Worm (Caenorhabditis elegans): ENCODE measurements around the gene fah-1.

fah-1 gene

ce11 chrX:6435812-6436211, 12.9 kb downstream of the fah-1 start:
- no peak for TF ChIP-seq flt-1 (GFP tag; IDR thresholded peaks at IDR 0.05)
- TF ChIP-seq klf-2 (GFP tag; conservative IDR thresholded peaks at IDR 0.05) = no peak
- TF ChIP-seq cog-1 (tag; optimal IDR thresholded peaks at IDR 0.05) = no peak

ce11 chrX:6433688-6434087, 15.0 kb downstream of the fah-1 start, which contains the start of gene K10C2.2:
Gene K10C2.2, minus strand, starts transcription at chrX:6433788.
- no peak for TF ChIP-seq flt-1 (GFP tag; IDR thresholded peaks at IDR 0.05)
- TF ChIP-seq tab-1 (GFP tag; IDR thresholded peaks at IDR 0.05) = no peak
- no peak for TF ChIP-seq ztf-29 (GFP tag; IDR thresholded peaks at IDR 0.05)
- no peak for TF ChIP-seq cog-1 (tag; optimal IDR thresholded peaks at IDR 0.05)
- no peak for TF ChIP-seq T22C8.4 (GFP tag; IDR thresholded peaks at IDR 0.05)
- TF ChIP-seq ztf-23 (GFP tag; IDR thresholded peaks at IDR 0.05) = no peak
- no peak for TF ChIP-seq klf-2 (GFP tag; conservative IDR thresholded peaks at IDR 0.05)
- TF ChIP-seq med-1 (GFP tag; optimal IDR thresholded peaks at IDR 0.05; ENCODE audit: insufficient read depth) = no peak
- no peak for TF ChIP-seq ref-1 (GFP tag; conservative IDR thresholded peaks at IDR 0.05)

- no peak for TF ChIP-seq cog-1 (tag; optimal IDR thresholded peaks at IDR 0.05)
- TF ChIP-seq ref-1 (GFP tag; conservative IDR thresholded peaks at IDR 0.05) = no peak
- no peak for TF ChIP-seq med-1 (GFP tag; optimal IDR thresholded peaks at IDR 0.05; ENCODE audit: insufficient read depth)
- no peak for TF ChIP-seq ztf-23 (GFP tag; IDR thresholded peaks at IDR 0.05)
- no peak for TF ChIP-seq ztf-29 (GFP tag; IDR thresholded peaks at IDR 0.05)
- TF ChIP-seq klf-2 (GFP tag; conservative IDR thresholded peaks at IDR 0.05) = no peak
- no peak for TF ChIP-seq tab-1 (GFP tag; IDR thresholded peaks at IDR 0.05)
- no peak for TF ChIP-seq T22C8.4 (GFP tag; IDR thresholded peaks at IDR 0.05)
- no peak for TF ChIP-seq flt-1 (GFP tag; IDR thresholded peaks at IDR 0.05)
Observed at ce11 chrX:6430510-6430909, 18.2 kb downstream of the fah-1 start, which contains the start of gene ctsa-2. Gene ctsa-2, minus strand, starts transcription at chrX:6430610.

- no peak for TF ChIP-seq ref-1 (GFP tag; conservative IDR thresholded peaks at IDR 0.05)
- TF ChIP-seq T22C8.4 (GFP tag; IDR thresholded peaks at IDR 0.05) = no peak
- TF ChIP-seq flt-1 (GFP tag; IDR thresholded peaks at IDR 0.05) = no peak
- no peak for TF ChIP-seq cog-1 (tag; optimal IDR thresholded peaks at IDR 0.05)
- TF ChIP-seq ztf-29 (GFP tag; IDR thresholded peaks at IDR 0.05) = no peak
- no peak for TF ChIP-seq ztf-23 (GFP tag; IDR thresholded peaks at IDR 0.05)
- no peak for TF ChIP-seq klf-2 (GFP tag; conservative IDR thresholded peaks at IDR 0.05)
- TF ChIP-seq med-1 (GFP tag; optimal IDR thresholded peaks at IDR 0.05; ENCODE audit: insufficient read depth) = no peak
- TF ChIP-seq tab-1 (GFP tag; IDR thresholded peaks at IDR 0.05) = no peak
Observed at ce11 chrX:6429552-6429951, 19.2 kb downstream of the fah-1 start.

ce11 chrX:6427147-6427546, 21.6 kb downstream of the fah-1 start:
- no peak for TF ChIP-seq flt-1 (GFP tag; IDR thresholded peaks at IDR 0.05)
- TF ChIP-seq ref-1 (GFP tag; conservative IDR thresholded peaks at IDR 0.05) = no peak
- no peak for TF ChIP-seq tab-1 (GFP tag; IDR thresholded peaks at IDR 0.05)
- TF ChIP-seq T22C8.4 (GFP tag; IDR thresholded peaks at IDR 0.05) = no peak
- TF ChIP-seq ztf-29 (GFP tag; IDR thresholded peaks at IDR 0.05) = no peak
- no peak for TF ChIP-seq cog-1 (tag; optimal IDR thresholded peaks at IDR 0.05)
- no peak for TF ChIP-seq ztf-23 (GFP tag; IDR thresholded peaks at IDR 0.05)
- no peak for TF ChIP-seq med-1 (GFP tag; optimal IDR thresholded peaks at IDR 0.05; ENCODE audit: insufficient read depth)
- no peak for TF ChIP-seq klf-2 (GFP tag; conservative IDR thresholded peaks at IDR 0.05)

ce11 chrX:6420681-6421080, 28.0 kb downstream of the fah-1 start, which contains the start of gene K10C2.12:
Gene K10C2.12, minus strand, starts transcription at chrX:6420781.
- TF ChIP-seq cog-1 (tag; optimal IDR thresholded peaks at IDR 0.05) = no peak
- no peak for TF ChIP-seq klf-2 (GFP tag; conservative IDR thresholded peaks at IDR 0.05)
- TF ChIP-seq T22C8.4 (GFP tag; IDR thresholded peaks at IDR 0.05) = no peak
- TF ChIP-seq flt-1 (GFP tag; IDR thresholded peaks at IDR 0.05) = no peak
- TF ChIP-seq ztf-23 (GFP tag; IDR thresholded peaks at IDR 0.05) = no peak
- TF ChIP-seq tab-1 (GFP tag; IDR thresholded peaks at IDR 0.05) = no peak
- no peak for TF ChIP-seq med-1 (GFP tag; optimal IDR thresholded peaks at IDR 0.05; ENCODE audit: insufficient read depth)
- no peak for TF ChIP-seq ztf-29 (GFP tag; IDR thresholded peaks at IDR 0.05)

ce11 chrX:6419113-6419512, 29.6 kb downstream of the fah-1 start:
- TF ChIP-seq cog-1 (tag; optimal IDR thresholded peaks at IDR 0.05) (no peak), flt-1 (GFP tag; IDR thresholded peaks at IDR 0.05) (no peak), T22C8.4 (GFP tag; IDR thresholded peaks at IDR 0.05) (no peak), klf-2 (GFP tag; conservative IDR thresholded peaks at IDR 0.05) (no peak), ref-1 (GFP tag; conservative IDR thresholded peaks at IDR 0.05) (no peak), ztf-23 (GFP tag; IDR thresholded peaks at IDR 0.05) (no peak), med-1 (GFP tag; optimal IDR thresholded peaks at IDR 0.05; ENCODE audit: insufficient read depth) (no peak), tab-1 (GFP tag; IDR thresholded peaks at IDR 0.05) (no peak), ztf-29 (GFP tag; IDR thresholded peaks at IDR 0.05) (no peak)

- no peak for TF ChIP-seq T22C8.4 (GFP tag; IDR thresholded peaks at IDR 0.05)
- TF ChIP-seq ztf-29 (GFP tag; IDR thresholded peaks at IDR 0.05) = no peak
- no peak for TF ChIP-seq ref-1 (GFP tag; conservative IDR thresholded peaks at IDR 0.05)
- TF ChIP-seq flt-1 (GFP tag; IDR thresholded peaks at IDR 0.05) = no peak
- no peak for TF ChIP-seq cog-1 (tag; optimal IDR thresholded peaks at IDR 0.05)
- TF ChIP-seq klf-2 (GFP tag; conservative IDR thresholded peaks at IDR 0.05) = no peak
- TF ChIP-seq ztf-23 (GFP tag; IDR thresholded peaks at IDR 0.05) = no peak
- TF ChIP-seq tab-1 (GFP tag; IDR thresholded peaks at IDR 0.05) = no peak
- TF ChIP-seq med-1 (GFP tag; optimal IDR thresholded peaks at IDR 0.05; ENCODE audit: insufficient read depth) = no peak
Observed at ce11 chrX:6416357-6417087, 32.2 kb downstream of the fah-1 start, which contains the start of gene T22E5.6. Gene T22E5.6, minus strand, starts transcription at chrX:6416407.

- TF ChIP-seq ref-1 (GFP tag; conservative IDR thresholded peaks at IDR 0.05) = no peak
- TF ChIP-seq ztf-29 (GFP tag; IDR thresholded peaks at IDR 0.05) = no peak
- TF ChIP-seq cog-1 (tag; optimal IDR thresholded peaks at IDR 0.05) = no peak
- TF ChIP-seq flt-1 (GFP tag; IDR thresholded peaks at IDR 0.05) = no peak
- no peak for TF ChIP-seq tab-1 (GFP tag; IDR thresholded peaks at IDR 0.05)
- TF ChIP-seq med-1 (GFP tag; optimal IDR thresholded peaks at IDR 0.05; ENCODE audit: insufficient read depth) = no peak
- TF ChIP-seq klf-2 (GFP tag; conservative IDR thresholded peaks at IDR 0.05) = no peak
- no peak for TF ChIP-seq T22C8.4 (GFP tag; IDR thresholded peaks at IDR 0.05)
- TF ChIP-seq ztf-23 (GFP tag; IDR thresholded peaks at IDR 0.05) = no peak
Observed at ce11 chrX:6413583-6413982, 35.1 kb downstream of the fah-1 start.
